Fruit fly (Drosophila melanogaster) whole organism, embryonic: Measurements from ENCODE around the gene Shal.
A peak's percentile ranks its signal among the peaks of the same experiment; 100 is the strongest.

Experiments
- Abd-B ChIP-seq: fragments of 200-800 bp; sonication (Bioruptor generic); optimal IDR thresholded peaks from 2 replicates; lab custom pipeline; 2018; ENCODE audit warnings: missing biosample characterization, mild to moderate bottlenecking, missing genetic modification characterization, moderate library complexity
- Awh ChIP-seq: fragments of 200-800 bp; sonication (Bioruptor generic); IDR thresholded peaks from 2 replicates; pipeline ENCODE4, ENCODE4 v1.3.6; 2022; ENCODE audit warnings: missing biosample characterization, missing genetic modification characterization
- B-H2 ChIP-seq: fragments of 200-800 bp; sonication (Bioruptor generic); optimal IDR thresholded peaks from 2 replicates; lab custom pipeline; 2018; ENCODE audit warnings: missing biosample characterization, mild to moderate bottlenecking, missing genetic modification characterization
- Blimp-1 ChIP-seq: fragments of 200-800 bp; sonication (Bioruptor generic); optimal IDR thresholded peaks from 3 replicates; lab custom pipeline; 2018; ENCODE audit warnings: missing biosample characterization, missing genetic modification characterization, mild to moderate bottlenecking, moderate library complexity, missing genetic modification reagents
- CG10366 ChIP-seq: fragments of 200-800 bp; sonication (Bioruptor generic); IDR thresholded peaks from 2 replicates; pipeline ENCODE4 v1.3.6; 2022; ENCODE audit warnings: missing biosample characterization, missing genetic modification characterization
- CG10543 ChIP-seq: fragments of 200-800 bp; sonication (Bioruptor generic); optimal IDR thresholded peaks from 3 replicates; lab custom pipeline; 2017; ENCODE audit warnings: missing biosample characterization, mild to moderate bottlenecking, missing genetic modification characterization, moderate library complexity
- CG12769 ChIP-seq: fragments of 200-800 bp; sonication (Bioruptor generic); optimal IDR thresholded peaks from 2 replicates; lab custom pipeline; 2019; ENCODE audit warnings: missing biosample characterization, mild to moderate bottlenecking, missing genetic modification characterization, moderate library complexity
- CG13894 ChIP-seq: fragments of 200-800 bp; sonication (Bioruptor generic); optimal IDR thresholded peaks from 3 replicates; lab custom pipeline; 2018; ENCODE audit warnings: missing biosample characterization, mild to moderate bottlenecking, missing genetic modification characterization, moderate library complexity
- CG15011 ChIP-seq: fragments of 200-800 bp; sonication (Bioruptor generic); optimal IDR thresholded peaks from 3 replicates; lab custom pipeline; 2018; ENCODE audit warnings: missing biosample characterization, mild to moderate bottlenecking, missing genetic modification characterization
- CG1529 ChIP-seq: fragments of 200-800 bp; sonication (Bioruptor generic); optimal IDR thresholded peaks from 3 replicates; lab custom pipeline; 2018; ENCODE audit warnings: missing biosample characterization, missing genetic modification characterization
- CG31224 ChIP-seq: fragments of 200-800 bp; sonication (Bioruptor generic); IDR thresholded peaks from 2 replicates; pipeline ENCODE4 v1.3.6; 2022; ENCODE audit warnings: missing biosample characterization, missing genetic modification characterization
- CG32772 ChIP-seq: fragments of 200-800 bp; sonication (Bioruptor generic); IDR thresholded peaks from 2 replicates; pipeline ENCODE4 v1.3.6; 2022; ENCODE audit warnings: missing biosample characterization, missing genetic modification characterization
- CG34422 ChIP-seq: fragments of 200-800 bp; sonication (Bioruptor generic); IDR thresholded peaks from 3 replicates; pipeline ENCODE4 v1.3.6; 2022; ENCODE audit warnings: missing biosample characterization, missing genetic modification characterization
- CG4282 ChIP-seq: fragments of 200-800 bp; sonication (Bioruptor generic); optimal IDR thresholded peaks from 2 replicates; lab custom pipeline; 2016; ENCODE audit warnings: missing biosample characterization, missing genetic modification characterization
- CG6272 ChIP-seq: fragments of 200-800 bp; sonication (Bioruptor generic); IDR thresholded peaks from 2 replicates; pipeline ENCODE4 v1.3.6; 2022; ENCODE audit warnings: missing biosample characterization, missing genetic modification characterization
- CG6683 ChIP-seq: fragments of 200-800 bp; sonication (Bioruptor generic); optimal IDR thresholded peaks from 2 replicates; lab custom pipeline; 2017; ENCODE audit warnings: missing biosample characterization, mild to moderate bottlenecking, missing genetic modification characterization, missing genetic modification reagents
- CG6854 ChIP-seq: fragments of 200-800 bp; sonication (Bioruptor generic); optimal IDR thresholded peaks from 3 replicates; lab custom pipeline; 2017; ENCODE audit warnings: missing biosample characterization, mild to moderate bottlenecking, missing genetic modification characterization
- CG7786 ChIP-seq: fragments of 200-800 bp; sonication (Bioruptor generic); optimal IDR thresholded peaks from 2 replicates; lab custom pipeline; 2016; ENCODE audit warnings: missing biosample characterization, missing genetic modification characterization
- CG8765 ChIP-seq: fragments of 200-800 bp; sonication (Bioruptor generic); IDR thresholded peaks from 2 replicates; pipeline ENCODE4 v1.3.6; 2022; ENCODE audit warnings: missing biosample characterization, missing genetic modification characterization
- D ChIP-seq, 2 experiments: fragments of 200-800 bp in 1 of 2; fragments of >200 bp in 1 of 2; sonication (Bioruptor generic) in 1 of 2; optimal IDR thresholded peaks; 2 replicates in 1 of 2; 3 replicates in 1 of 2; lab custom pipeline; 2017; ENCODE audit warnings: mild to moderate bottlenecking in 1 of 2, missing biosample characterization in 1 of 2, missing genetic modification characterization in 1 of 2, missing genetic modification reagents in 1 of 2
- Elba2 ChIP-seq: fragments of 200-800 bp; sonication (Bioruptor generic); optimal IDR thresholded peaks from 3 replicates; lab custom pipeline; 2016; ENCODE audit warnings: missing biosample characterization, missing genetic modification characterization
- GATAe ChIP-seq: fragments of 200-800 bp; sonication (Bioruptor generic); conservative IDR thresholded peaks from 2 replicates; pipeline ENCODE4 v1.3.6; 2022; ENCODE audit warnings: missing biosample characterization, missing genetic modification characterization
- Lhr ChIP-seq: fragments of 200-800 bp; sonication (Bioruptor generic); optimal IDR thresholded peaks from 3 replicates; lab custom pipeline; 2017; ENCODE audit warnings: mild to moderate bottlenecking, missing biosample characterization, missing genetic modification reagents, missing genetic modification characterization
- MTF-1 ChIP-seq: fragments of 200-800 bp; sonication (Bioruptor generic); optimal IDR thresholded peaks from 2 replicates; lab custom pipeline; 2018; ENCODE audit warnings: missing biosample characterization, mild to moderate bottlenecking, missing genetic modification characterization, borderline replicate concordance
- Med ChIP-seq: fragments of 200-800 bp; sonication (Bioruptor generic); peaks from one replicate; lab custom pipeline; 2016; ENCODE audit warnings: missing biosample characterization, missing genetic modification characterization, mild to moderate bottlenecking, inconsistent platforms, moderate library complexity
- Pdp1 ChIP-seq, 2 experiments: fragments of 200-800 bp; sonication (Bioruptor generic); optimal IDR thresholded peaks; 3 replicates each; lab custom pipeline; 2016; ENCODE audit warnings: missing biosample characterization in 2 of 2, missing genetic modification characterization in 2 of 2, mild to moderate bottlenecking in 1 of 2, moderate library complexity in 1 of 2
- abd-A ChIP-seq: fragments of 200-800 bp; sonication (Bioruptor generic); optimal IDR thresholded peaks from 3 replicates; lab custom pipeline; 2019; ENCODE audit warnings: missing biosample characterization, mild to moderate bottlenecking, missing genetic modification characterization, moderate library complexity
- chinmo ChIP-seq: fragments of 200-800 bp; sonication (Bioruptor generic); IDR thresholded peaks from 4 replicates; pipeline ENCODE4 v1.3.6; 2022; ENCODE audit warnings: missing biosample characterization, missing genetic modification characterization; ENCODE audit not compliant: partially characterized antibody
- eve ChIP-seq, 2 experiments: fragments of >200 bp; optimal IDR thresholded peaks; 2 replicates each; lab custom pipeline; 2017; ENCODE audit warnings: missing biosample characterization in 2 of 2, missing genetic modification characterization in 2 of 2
- fd102C ChIP-seq: fragments of 200-800 bp; sonication (Bioruptor generic); optimal IDR thresholded peaks from 2 replicates; lab custom pipeline; 2018; ENCODE audit warnings: missing biosample characterization, mild to moderate bottlenecking, missing genetic modification characterization, moderate library complexity
- kay ChIP-seq: fragments of 200-800 bp; sonication (Bioruptor generic); optimal IDR thresholded peaks from 2 replicates; lab custom pipeline; 2016; ENCODE audit warnings: missing biosample characterization, missing genetic modification characterization
- ken ChIP-seq: fragments of 200-800 bp; sonication (Bioruptor generic); IDR thresholded peaks from 3 replicates; pipeline ENCODE4 v1.3.6; 2022; ENCODE audit warnings: missing biosample characterization, missing genetic modification characterization
- lab ChIP-seq: fragments of 200-800 bp; sonication (Bioruptor generic); optimal IDR thresholded peaks from 3 replicates; lab custom pipeline; 2017; ENCODE audit warnings: missing biosample characterization, missing genetic modification characterization, mild to moderate bottlenecking, moderate library complexity, missing genetic modification reagents
- sc ChIP-seq, 3 experiments: fragments of >200 bp in 2 of 3; fragments of 200-800 bp in 1 of 3; sonication (Bioruptor generic) in 1 of 3; optimal IDR thresholded peaks; 2 replicates in 2 of 3; 3 replicates in 1 of 3; lab custom pipeline; 2017; ENCODE audit warnings: mild to moderate bottlenecking in 1 of 3, missing biosample characterization in 1 of 3, missing genetic modification characterization in 1 of 3, missing genetic modification reagents in 1 of 3
- sd ChIP-seq: fragments of 200-800 bp; sonication (Bioruptor generic); optimal IDR thresholded peaks from 3 replicates; lab custom pipeline; 2018; ENCODE audit warnings: missing biosample characterization, mild to moderate bottlenecking, missing genetic modification characterization, moderate library complexity
- sens ChIP-seq: fragments of 200-800 bp; sonication (Bioruptor generic); peaks from one replicate; lab custom pipeline; 2016; ENCODE audit warnings: missing biosample characterization, missing genetic modification characterization
- sug ChIP-seq: fragments of 200-800 bp; optimal IDR thresholded peaks from 2 replicates; lab custom pipeline; 2019; ENCODE audit warnings: missing biosample characterization, mild to moderate bottlenecking, missing genetic modification characterization, moderate library complexity
- vvl ChIP-seq: fragments of 200-800 bp; sonication (Bioruptor generic); IDR thresholded peaks from 2 replicates; pipeline ENCODE4 v1.3.6; 2022; ENCODE audit warnings: missing biosample characterization, missing genetic modification characterization

Shal gene

dm6 chr3L:19566127-19566526, 18.2 kb downstream of the Shal start (continued):
- TF ChIP-seq kay (GFP tag; lab: Kevin White, UChicago): no peak
- TF ChIP-seq fd102C (GFP tag; lab: Kevin White, UChicago): no peak
- TF ChIP-seq Med (GFP tag; lab: Kevin White, UChicago): peak; percentile 48
- TF ChIP-seq D (optimal IDR thresholded peaks at IDR 0.05; lab: Kevin White, UChicago): peak; percentile 20
- TF ChIP-seq D (GFP tag; optimal IDR thresholded peaks at IDR 0.05; lab: Kevin White, UChicago): no peak
- no peak for TF ChIP-seq CG6683 (GFP tag; lab: Kevin White, UChicago)
- TF ChIP-seq CG8765 (GFP tag; lab: Robert Waterston, UW): no peak
- peak; percentile 3 for TF ChIP-seq CG10543
- no peak for TF ChIP-seq CG6854
- no peak for TF ChIP-seq ken (GFP tag; lab: Robert Waterston, UW)
- TF ChIP-seq Abd-B: no peak
- TF ChIP-seq MTF-1 (GFP tag; lab: Kevin White, UChicago): no peak
- no peak for TF ChIP-seq CG4282 (GFP tag; lab: Kevin White, UChicago)
- peak; percentile 31 for TF ChIP-seq abd-A (tag; lab: Kevin White, UChicago)
- TF ChIP-seq sc (optimal IDR thresholded peaks at IDR 0.05; lab: Kevin White, UChicago): no peak
- no peak for TF ChIP-seq sc (GFP tag; optimal IDR thresholded peaks at IDR 0.05; lab: Kevin White, UChicago)
- TF ChIP-seq B-H2 (GFP tag; lab: Kevin White, UChicago): no peak
- TF ChIP-seq CG32772 (GFP tag; lab: Robert Waterston, UW): no peak
- TF ChIP-seq lab: no peak
- no peak for TF ChIP-seq CG15011 (GFP tag; lab: Kevin White, UChicago)

- TF ChIP-seq sug (tag; lab: Kevin White, UChicago): peak; percentile 73
- peak; percentile 48 for TF ChIP-seq sens (GFP tag; lab: Kevin White, UChicago)
- TF ChIP-seq CG10366 (GFP tag; lab: Robert Waterston, UW): 0 out of 2 replicates have a peak, but pooled peaks have one; percentile 8
- TF ChIP-seq ken (GFP tag; lab: Robert Waterston, UW): 0 out of 3 replicates have a peak, but pooled peaks have one; percentile 18
- peak in 1 of 2 experiments; percentile 75 for TF ChIP-seq eve (GFP tag; optimal IDR thresholded peaks at IDR 0.05; lab: Kevin White, UChicago)
- TF ChIP-seq Blimp-1 (GFP tag; lab: Kevin White, UChicago): peak; percentile 62
- TF ChIP-seq Elba2 (GFP tag; lab: Kevin White, UChicago): no peak
- peak in 1 of 2 experiments; percentile 65 for TF ChIP-seq Pdp1 (GFP tag; optimal IDR thresholded peaks at IDR 0.05; lab: Kevin White, UChicago)
- peak; percentile 75 for TF ChIP-seq Awh
- no peak for TF ChIP-seq GATAe (GFP tag; lab: Robert Waterston, UW)
- no peak for TF ChIP-seq Lhr
- TF ChIP-seq Med (GFP tag; lab: Kevin White, UChicago): peak; percentile 50
- TF ChIP-seq, all 482 proteins: peak for 9
Observed at dm6 chr3L:19564905-19565700, 19.3 kb downstream of the Shal start.

dm6 chr3L:19563014-19563413, 21.4 kb downstream of the Shal start:
- TF ChIP-seq CG13894 (tag; lab: Kevin White, UChicago) (peak; percentile 99), CG7786 (GFP tag; lab: Kevin White, UChicago) (no peak), CG34422 (GFP tag; lab: Robert Waterston, UW) (peak; percentile 12; the same call in 1 of the 3 replicates), vvl (peak; percentile 24; the same call in 1 of the 2 replicates), CG1529 (no peak), chinmo (GFP tag; lab: Robert Waterston, UW) (no peak), CG31224 (GFP tag; lab: Robert Waterston, UW) (peak; percentile 73), CG12769 (tag; lab: Kevin White, UChicago) (peak; percentile 45), CG6272 (no peak), sd (tag; lab: Kevin White, UChicago) (peak; percentile 55)
